Worm (Caenorhabditis elegans): Measurements from ENCODE around the gene dnj-11.

DNA sequence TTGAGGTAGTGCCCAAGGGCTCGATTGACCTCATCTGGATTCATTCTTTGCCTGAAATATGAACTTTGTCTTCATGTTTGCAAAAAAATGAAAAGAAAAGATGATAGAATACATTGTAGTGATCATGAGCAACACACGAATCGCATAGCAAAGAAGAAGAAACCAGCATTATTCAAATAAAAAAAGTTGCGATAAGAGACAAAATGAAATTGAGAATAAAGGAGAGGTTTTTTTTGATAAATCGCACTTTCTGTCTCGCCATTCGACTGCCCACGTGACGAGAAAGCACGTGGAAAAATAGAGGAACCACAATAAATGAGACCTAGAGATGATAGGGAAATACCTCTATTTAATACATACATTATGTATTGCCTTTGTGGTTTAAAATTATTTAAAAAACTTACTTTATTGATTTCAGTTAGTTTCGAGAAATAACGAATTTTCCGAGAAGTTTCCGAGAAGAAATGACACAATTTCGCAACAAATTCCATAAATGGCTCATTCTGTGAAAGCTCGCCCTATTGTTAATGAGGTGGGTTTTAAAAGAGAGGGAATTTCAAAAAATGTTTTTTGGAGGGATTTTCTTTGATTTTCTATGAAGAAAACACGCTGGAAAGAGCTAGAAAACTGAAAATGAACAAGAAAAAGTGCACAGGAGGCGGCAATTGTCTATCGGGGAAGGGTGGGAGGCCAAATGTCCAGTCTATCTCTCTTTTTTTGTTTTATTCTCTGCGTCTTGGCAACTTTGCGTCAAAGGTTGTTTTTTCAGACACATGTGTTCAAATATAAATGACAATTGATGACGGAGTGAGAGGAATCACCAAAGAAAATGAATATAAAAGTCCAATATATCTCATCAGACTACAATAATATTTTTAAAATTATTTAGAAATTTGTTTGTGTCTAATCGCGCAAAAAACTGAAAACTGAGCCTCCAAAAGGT is 30.0 kb upstream of the dnj-11 start, which contains the start of gene paqr-1:
- TF ChIP-seq nhr-76 (tag; optimal IDR thresholded peaks at IDR 0.05) (no peak), ztf-11 (tag; optimal IDR thresholded peaks at IDR 0.05) (no peak), ama-1 (optimal IDR thresholded peaks at IDR 0.05) (no peak), elt-3 (tag; optimal IDR thresholded peaks at IDR 0.05) (peak in 1 of 6 experiments; percentile 28), nhr-11 (tag; optimal IDR thresholded peaks at IDR 0.05) (no peak), tbx-2 (tag; optimal IDR thresholded peaks at IDR 0.05) (no peak), skn-1 (tag; optimal IDR thresholded peaks at IDR 0.05) (no peak), ceh-63 (GFP tag; optimal IDR thresholded peaks at IDR 0.05) (no peak), lsy-2 (tag; optimal IDR thresholded peaks at IDR 0.05) (peak; percentile 34 to 43), lin-14 (GFP tag; optimal IDR thresholded peaks at IDR 0.05) (peak; percentile 47), zip-4 (GFP tag; optimal IDR thresholded peaks at IDR 0.05) (peak; percentile 63), ztf-4 (tag; optimal IDR thresholded peaks at IDR 0.05) (no peak), dpl-1 (GFP tag; optimal IDR thresholded peaks at IDR 0.05) (peak; percentile 55 to 86 (median 71)), fkh-8 (tag; optimal IDR thresholded peaks at IDR 0.05) (peak; percentile 60)
